Fruit fly (Drosophila melanogaster) whole organism, embryonic: ENCODE measurements around the gene Nep2.

ENCODE experiments used
- ftz-f1 ChIP-seq: fragments of 200-800 bp; sonication (Bioruptor generic); optimal IDR thresholded peaks from 2 replicates; lab custom pipeline; 2016; ENCODE audit warnings: missing biosample characterization, missing genetic modification characterization
- sob ChIP-seq: fragments of 200-800 bp; sonication (Bioruptor generic); IDR thresholded peaks from 2 replicates; pipeline ENCODE4 v1.3.6; 2022; ENCODE audit warnings: missing biosample characterization, missing genetic modification characterization

- no peak for TF ChIP-seq sob (GFP tag; lab: Robert Waterston, UW)
- TF ChIP-seq ftz-f1 (GFP tag; lab: Kevin White, UChicago) = no peak
These were observed 43.3 kb upstream of the Nep2 start, which contains the start of gene CG44088 for dm6 chr3R:4774953-4775352.
